Worm (Caenorhabditis elegans) whole organism, late embryonic: ENCODE data around the gene F55C9.6.

ENCODE experiments used
- ceh-6 ChIP-seq: fragments of 200-800 bp; sonication (Bioruptor generic); optimal IDR thresholded peaks from 2 replicates; lab custom pipeline; 2018; ENCODE audit warnings: mild to moderate bottlenecking, missing genetic modification characterization, missing compliant biosample characterization
- fkh-10 ChIP-seq: fragments of 150-350 bp; optimal IDR thresholded peaks from 2 replicates; lab custom pipeline; 2014; ENCODE audit warnings: missing biosample characterization, missing genetic modification reagents, missing genetic modification characterization
- tbx-7 ChIP-seq: sonication (generic microtip); optimal IDR thresholded peaks from 2 replicates; lab custom pipeline; 2016; ENCODE audit warnings: missing genotype, missing genetic modification characterization, missing compliant biosample characterization
- unc-86 ChIP-seq: sonication (generic microtip); optimal IDR thresholded peaks from 2 replicates; lab custom pipeline; 2016; ENCODE audit warnings: missing genetic modification characterization, missing compliant biosample characterization

DNA sequence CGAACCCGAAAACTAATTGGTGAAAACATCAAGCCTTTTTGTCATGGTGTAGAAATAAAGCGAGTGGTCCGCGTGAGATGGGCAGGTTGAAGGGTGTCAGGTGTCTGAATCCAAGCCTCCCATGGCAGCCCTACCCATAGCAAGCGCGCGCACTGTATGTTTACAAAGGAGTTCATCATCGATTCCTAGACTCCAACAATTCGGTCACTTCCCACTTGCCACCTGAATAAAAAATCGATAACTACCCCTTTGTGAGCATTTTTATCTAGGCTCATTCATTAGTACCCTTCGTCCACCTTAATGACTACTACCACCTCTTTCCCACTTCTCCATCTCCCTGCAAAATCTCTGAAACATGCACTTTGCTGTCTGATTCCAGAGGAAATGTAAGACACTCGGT, 16.4 kb upstream of the F55C9.6 start, which contains the start of gene fbxb-64:
- TF ChIP-seq ceh-6 (GFP tag; lab: Kevin White, UChicago), result no peak
- TF ChIP-seq tbx-7 (tag; lab: Kevin White, UChicago), result no peak
- no peak for TF ChIP-seq fkh-10
- TF ChIP-seq unc-86 (tag; lab: Kevin White, UChicago), result no peak
